Comparison of ENCODE assay signal across 2 fruit fly cellular contexts in the genomic region with DNA sequence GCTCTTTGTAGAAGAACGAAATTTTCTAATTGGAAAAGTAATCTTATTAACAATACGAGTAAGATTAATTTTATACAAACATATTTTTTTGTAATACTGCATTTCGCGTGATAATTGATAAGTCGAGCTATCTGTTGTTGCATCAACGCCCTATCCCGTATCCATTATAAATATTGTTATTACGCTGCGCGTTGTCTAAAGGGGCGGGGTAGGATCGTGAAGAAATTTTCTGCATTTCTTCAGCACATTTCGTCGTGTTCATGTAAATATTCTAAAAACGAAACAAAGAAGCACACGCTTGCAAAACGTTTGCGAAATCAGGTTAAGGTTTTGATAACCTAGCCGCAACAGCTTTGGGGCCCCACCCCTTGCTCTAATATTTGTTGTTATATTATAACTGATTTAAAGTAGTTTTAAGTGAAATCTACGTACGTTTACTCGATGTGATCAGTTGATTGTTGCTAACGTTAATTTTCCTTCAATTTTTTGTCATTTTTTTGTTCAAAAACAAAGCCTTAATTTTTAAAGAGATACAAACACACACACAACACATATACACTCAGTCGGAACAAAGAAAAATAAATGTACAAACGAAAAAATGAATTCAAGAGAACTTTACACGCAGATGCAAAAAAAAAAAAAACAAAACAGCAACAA.
TF ChIP-seq lines count a peak whose summit lies in the region.

No protein-coding gene starts in this region.

TF ChIP-seq in whole organism, adult, 20 proteins besides CTCF, POLR2A, EP300 and RAD21:
- TF ChIP-seq kay (GFP tag; lab: Kevin White, UChicago; ENCODE audit: borderline replicate concordance) (peak; percentile 94), tj (GFP tag; optimal IDR thresholded peaks at IDR 0.05; lab: Kevin White, UChicago) (peak; percentile 66), Mnt (GFP tag; optimal IDR thresholded peaks at IDR 0.05; lab: Kevin White, UChicago) (no peak), CG11617 (GFP tag; optimal IDR thresholded peaks at IDR 0.05; lab: Kevin White, UChicago) (no peak)

TF ChIP-seq in whole organism, prepupa, 60 proteins besides CTCF, POLR2A, EP300 and RAD21:
- no peak for TF ChIP-seq Ets21C (GFP tag; optimal IDR thresholded peaks at IDR 0.05; lab: Kevin White, UChicago)
- TF ChIP-seq Blimp-1 (GFP tag; optimal IDR thresholded peaks at IDR 0.05; lab: Kevin White, UChicago): no peak
- TF ChIP-seq fkh (GFP tag; optimal IDR thresholded peaks at IDR 0.05; lab: Kevin White, UChicago): no peak
- TF ChIP-seq Eip93F (GFP tag; optimal IDR thresholded peaks at IDR 0.05; lab: Kevin White, UChicago): peak; percentile 48
- no peak for TF ChIP-seq dac (GFP tag; optimal IDR thresholded peaks at IDR 0.05; lab: Kevin White, UChicago)
- no peak for TF ChIP-seq CG31627 (GFP tag; optimal IDR thresholded peaks at IDR 0.05; lab: Kevin White, UChicago)
- TF ChIP-seq svp (GFP tag; lab: Kevin White, UChicago): peak; percentile 55
- TF ChIP-seq vri (GFP tag; optimal IDR thresholded peaks at IDR 0.05; lab: Kevin White, UChicago): peak; percentile 51
- TF ChIP-seq CG6854 (GFP tag; optimal IDR thresholded peaks at IDR 0.05; lab: Kevin White, UChicago): no peak
- TF ChIP-seq Eip78C (GFP tag; lab: Kevin White, UChicago): peak; percentile 25
